Worm (Caenorhabditis elegans) whole organism, L4/young adult: ENCODE results near the gene F43B10.1.

Experiments used
- W03F9.2 ChIP-seq: fragments of 150-350 bp; optimal IDR thresholded peaks from 2 replicates; lab custom pipeline; 2014; ENCODE audit warnings: missing biosample characterization, missing genetic modification characterization
- dao-5 ChIP-seq: sonication (generic microtip); optimal IDR thresholded peaks from 2 replicates; lab custom pipeline; 2016; ENCODE audit warnings: missing genotype, missing genetic modification characterization, moderate library complexity, missing compliant biosample characterization
- him-1 ChIP-seq: sonication (generic microtip); optimal IDR thresholded peaks from 2 replicates; lab custom pipeline; 2016; ENCODE audit warnings: missing genotype, missing genetic modification reagents, missing genetic modification characterization, missing compliant biosample characterization

ce11 chrX:16689852-16690473 is 27.3 kb upstream of the F43B10.1 start:
- no peak for TF ChIP-seq W03F9.2 (tag; lab: Kevin White, UChicago)
- TF ChIP-seq him-1 (tag; lab: Kevin White, UChicago), result no peak
- no peak for TF ChIP-seq dao-5 (tag; lab: Kevin White, UChicago)
